Worm (Caenorhabditis elegans) whole organism, young adult: Measurements from ENCODE around the gene glb-6.

Experiments used
- B0261.1 ChIP-seq: sonication (generic microtip); optimal IDR thresholded peaks from 2 replicates; lab custom pipeline; 2016; ENCODE audit warnings: mild to moderate bottlenecking, missing genetic modification characterization, moderate library complexity, missing compliant biosample characterization
- F39B2.1 ChIP-seq: fragments of 200-800 bp; sonication (Bioruptor generic); IDR thresholded peaks from 2 replicates; pipeline ENCODE4 v1.3.6; 2022; ENCODE audit warnings: missing genetic modification reagents, missing genetic modification characterization, missing compliant biosample characterization
- F49E8.2 ChIP-seq: sonication (generic microtip); optimal IDR thresholded peaks from 3 replicates; lab custom pipeline; 2017; ENCODE audit warnings: missing genetic modification characterization, mild to moderate bottlenecking, missing compliant biosample characterization, antibody characterized with exemption, moderate library complexity; ENCODE audit not compliant: insufficient read depth
- Y53G8AR.9 ChIP-seq: fragments of 200-800 bp; sonication (Bioruptor generic); conservative IDR thresholded peaks from 2 replicates; pipeline ENCODE4 v1.3.6; 2022; ENCODE audit warnings: missing genetic modification reagents, missing genetic modification characterization, missing compliant biosample characterization
- Y56A3A.18 ChIP-seq: fragments of 200-800 bp; sonication (Bioruptor generic); IDR thresholded peaks from 2 replicates; pipeline ENCODE4 v1.3.6; 2022; ENCODE audit warnings: missing genetic modification reagents, missing genetic modification characterization, missing compliant biosample characterization
- Y67H2A.10 ChIP-seq: fragments of 200-800 bp; sonication (Bioruptor generic); conservative IDR thresholded peaks from 2 replicates; pipeline ENCODE4 v1.3.6; 2022; ENCODE audit warnings: missing genetic modification reagents, missing genetic modification characterization, missing compliant biosample characterization
- ama-1 ChIP-seq, 3 experiments: fragments of 150-350 bp in 1 of 3; sonication (generic microtip) in 2 of 3; optimal IDR thresholded peaks; 2 replicates each; lab custom pipeline; 2014 to 2018; ENCODE audit warnings: missing biosample characterization in 2 of 3, missing genetic modification characterization in 2 of 3, missing genetic modification reagents in 2 of 3
- attf-3 ChIP-seq: fragments of 200-800 bp; sonication (Bioruptor generic); conservative IDR thresholded peaks from 2 replicates; pipeline ENCODE4 v1.3.6; 2022; ENCODE audit warnings: missing genetic modification reagents, missing genetic modification characterization, missing compliant biosample characterization
- dpl-1 ChIP-seq: fragments of 150-350 bp; optimal IDR thresholded peaks from 2 replicates; lab custom pipeline; 2014; ENCODE audit warnings: missing biosample characterization, missing genetic modification reagents, missing genetic modification characterization
- ekl-4 ChIP-seq: fragments of 200-800 bp; sonication (Bioruptor generic); IDR thresholded peaks from 2 replicates; pipeline ENCODE4 v1.3.6; 2022; ENCODE audit warnings: missing genetic modification reagents, missing genetic modification characterization, missing compliant biosample characterization
- lsl-1 ChIP-seq: fragments of 200-800 bp; sonication (Bioruptor generic); optimal IDR thresholded peaks from 2 replicates; lab custom pipeline; 2018; ENCODE audit warnings: mild to moderate bottlenecking, missing genetic modification characterization, moderate library complexity, missing compliant biosample characterization
- madf-6 ChIP-seq: fragments of 200-800 bp; sonication (Bioruptor generic); IDR thresholded peaks from 2 replicates; pipeline ENCODE4 v1.3.6; 2022; ENCODE audit warnings: missing genetic modification reagents, missing genetic modification characterization, missing compliant biosample characterization
- sea-2 ChIP-seq: fragments of 200-800 bp; sonication (Bioruptor generic); IDR thresholded peaks from 2 replicates; pipeline ENCODE4 v1.3.6; 2022; ENCODE audit warnings: missing genetic modification characterization, missing compliant biosample characterization
- unc-130 ChIP-seq: sonication (generic microtip); optimal IDR thresholded peaks from 2 replicates; lab custom pipeline; 2016; ENCODE audit warnings: missing genetic modification reagents, missing genetic modification characterization, missing compliant biosample characterization

DNA sequence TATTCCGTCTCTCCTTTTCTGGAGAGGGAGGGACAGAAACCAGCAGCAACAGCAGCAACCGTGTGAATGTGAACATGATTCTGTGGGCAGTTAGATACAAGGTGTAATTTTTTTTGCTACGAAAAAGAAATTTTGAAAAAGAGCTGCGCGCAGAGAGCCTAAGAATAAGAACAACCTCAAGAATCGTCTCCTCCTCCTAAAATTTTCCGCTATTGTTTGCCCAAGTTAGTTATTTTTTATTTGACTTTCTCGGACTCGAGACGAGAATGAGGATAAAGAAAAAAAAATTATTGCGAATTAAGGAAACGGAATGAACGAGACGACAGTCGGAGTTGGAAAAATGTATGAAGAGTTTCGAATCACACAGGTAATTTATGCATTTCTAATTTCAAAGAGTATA, 11.7 kb downstream of the glb-6 start, which contains the start of gene glb-5:
- no peak for TF ChIP-seq dpl-1 (GFP tag; lab: Kevin White, UChicago)
- TF ChIP-seq B0261.1 (tag; lab: Kevin White, UChicago) = no peak
- TF ChIP-seq lsl-1 = no peak
- no peak for TF ChIP-seq Y53G8AR.9 (GFP tag; lab: Robert Waterston, UW)
- TF ChIP-seq ama-1 (optimal IDR thresholded peaks at IDR 0.05; lab: Kevin White, UChicago) = no peak
- TF ChIP-seq ama-1 (GFP tag; optimal IDR thresholded peaks at IDR 0.05; lab: Kevin White, UChicago) = no peak
- TF ChIP-seq sea-2 (GFP tag; lab: Robert Waterston, UW) = no peak
- TF ChIP-seq ekl-4 (GFP tag; lab: Robert Waterston, UW) = no peak
- TF ChIP-seq F39B2.1 (GFP tag; lab: Robert Waterston, UW) = no peak
- TF ChIP-seq Y67H2A.10 (GFP tag; lab: Robert Waterston, UW) = no peak
- TF ChIP-seq F49E8.2 = no peak
- no peak for TF ChIP-seq attf-3
- no peak for TF ChIP-seq madf-6
- TF ChIP-seq Y56A3A.18 = no peak
- TF ChIP-seq unc-130 (GFP tag; lab: Kevin White, UChicago) = no peak
